Worm (Caenorhabditis elegans): ENCODE measurements around the gene F41E6.8.

F41E6.8 gene

ce11 chrV:8615711-8616110, 14.4 kb upstream of the F41E6.8 start:
- TF ChIP-seq unc-62 (GFP tag; optimal IDR thresholded peaks at IDR 0.05) = no peak

DNA sequence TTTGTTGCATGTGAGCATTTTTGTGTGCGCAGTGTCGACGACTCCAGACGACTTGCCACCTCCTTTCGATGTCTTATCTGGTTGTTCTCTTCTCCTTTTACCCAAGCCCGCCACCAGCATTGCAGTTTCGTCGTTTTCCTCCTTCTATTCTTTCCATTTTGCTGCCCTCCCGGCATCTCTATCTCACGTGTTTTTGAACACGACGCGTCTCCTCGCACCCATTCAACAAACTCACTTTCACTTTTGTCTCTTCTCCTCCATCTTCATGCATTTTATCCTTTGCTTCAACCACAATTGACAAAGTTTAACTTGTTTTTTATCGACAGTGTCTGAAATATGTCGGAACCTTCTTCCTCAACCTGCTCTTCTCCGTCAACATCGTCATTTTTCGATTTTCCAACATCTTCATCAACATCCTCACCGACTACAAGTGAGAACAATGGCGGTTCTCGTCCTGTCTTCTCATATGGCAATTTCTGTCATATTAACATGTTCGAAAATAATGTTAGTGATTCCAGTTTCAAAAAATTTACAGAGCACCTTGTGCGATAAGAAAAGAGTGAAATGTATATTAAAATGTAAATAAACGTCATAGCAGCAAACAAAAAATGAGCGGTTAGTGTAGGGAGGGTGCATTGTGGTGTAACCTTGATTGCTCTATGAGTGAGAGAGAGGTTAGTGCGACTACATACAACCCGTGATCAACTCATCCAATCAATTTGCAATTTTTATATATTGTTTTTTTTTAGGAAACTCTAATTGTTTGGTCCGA, 9.5 kb upstream of the F41E6.8 start, which contains the start of gene fip-4:
TSS of gene fip-4 (minus strand) at position 636 of the 772 bp plus-strand sequence.
- TF ChIP-seq unc-62 (GFP tag; optimal IDR thresholded peaks at IDR 0.05) = no peak

DNA sequence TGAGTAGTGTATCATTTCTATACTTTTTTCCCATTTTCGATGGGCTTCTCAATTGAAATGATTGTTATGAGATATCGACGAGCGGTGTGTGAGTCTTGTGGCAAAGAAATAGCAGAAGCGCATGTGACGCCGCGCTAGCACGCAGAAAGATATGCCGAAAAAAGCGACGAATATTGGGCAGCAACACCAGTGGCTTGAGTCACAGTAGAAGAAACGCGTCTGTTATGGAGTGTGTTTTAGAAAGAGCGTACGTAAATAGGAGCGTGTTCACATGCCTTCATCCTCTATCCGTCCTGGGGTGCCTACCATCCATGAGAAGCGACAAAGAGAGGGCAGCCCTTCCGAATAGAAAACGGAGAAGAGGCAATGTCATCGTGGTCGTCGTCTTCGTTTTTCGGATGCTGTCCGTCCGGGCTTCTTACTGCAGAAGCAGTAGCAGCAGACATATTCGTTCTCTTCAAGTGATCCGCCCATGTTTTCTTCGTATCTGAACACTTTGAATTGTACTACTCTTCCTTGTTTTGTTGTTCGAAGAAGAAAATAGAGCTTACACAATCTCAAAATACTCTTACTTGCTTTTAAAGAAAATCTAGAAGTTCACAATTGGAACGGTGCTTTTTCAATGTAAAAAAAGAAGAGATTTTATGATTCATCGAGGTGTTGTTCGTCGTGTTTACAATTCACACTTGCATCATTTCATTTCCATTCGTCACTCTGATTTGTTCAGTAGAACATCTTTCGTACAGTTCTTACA, 8.6 kb upstream of the F41E6.8 start:
- no peak for TF ChIP-seq unc-62 (GFP tag; optimal IDR thresholded peaks at IDR 0.05)

DNA sequence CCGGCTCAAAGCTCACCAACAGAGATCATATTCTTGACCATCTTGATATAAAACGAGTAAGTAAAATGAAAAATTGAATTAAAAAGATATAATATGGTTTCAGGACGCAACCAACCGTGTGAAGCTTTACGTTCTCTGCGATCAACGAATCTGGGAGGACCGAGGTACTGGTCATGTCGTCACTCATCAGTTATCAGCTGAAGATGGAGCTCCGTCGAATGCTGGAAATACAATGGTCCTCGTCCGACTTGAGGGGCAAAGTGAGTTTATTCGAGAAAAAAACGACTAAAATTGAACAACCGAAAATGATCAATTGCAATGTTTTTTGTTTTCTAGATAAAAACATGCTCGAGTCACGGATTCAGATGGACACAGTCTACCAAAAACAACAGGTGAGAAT, 7.2 kb upstream of the F41E6.8 start:
- no peak for TF ChIP-seq unc-62 (GFP tag; optimal IDR thresholded peaks at IDR 0.05)

- no peak for TF ChIP-seq unc-62 (GFP tag; optimal IDR thresholded peaks at IDR 0.05)
Measured at ce11 chrV:8607353-8607850, 6.1 kb upstream of the F41E6.8 start, which contains the start of gene smk-1. TSS of gene smk-1 (plus strand) at chrV:8607800.

DNA sequence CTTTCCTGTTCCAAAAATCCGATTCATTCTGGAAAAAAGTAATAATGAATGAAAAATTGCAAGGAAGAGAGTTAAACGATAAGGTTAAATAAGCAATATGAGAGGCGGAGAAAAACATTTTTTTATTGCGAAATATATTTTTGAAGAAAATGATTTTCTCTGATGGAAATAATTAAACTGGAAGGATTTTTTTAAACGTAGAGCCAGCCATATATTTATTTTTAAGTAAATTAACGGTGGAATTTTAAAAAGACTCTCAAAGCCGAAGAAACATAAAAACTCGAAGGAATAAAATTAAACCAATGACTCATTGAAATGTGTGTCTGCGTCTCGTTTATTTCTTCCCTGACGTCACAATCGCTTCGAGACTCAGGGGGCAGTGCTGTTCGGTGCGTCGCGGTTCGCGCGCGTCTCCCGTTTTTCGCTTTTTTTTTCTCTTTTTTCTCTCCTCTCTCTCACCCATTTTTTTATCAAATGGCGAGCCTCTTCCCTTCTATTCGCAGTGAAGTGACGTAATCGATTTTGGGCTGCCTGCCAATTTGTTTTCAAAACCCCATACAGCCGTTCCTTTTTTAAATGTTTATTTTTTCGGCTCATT, 4.9 kb upstream of the F41E6.8 start, which contains the start of gene vps-60:
TSS of gene vps-60 (minus strand) at position 30 of the 598 bp plus-strand sequence.
- no peak for TF ChIP-seq unc-62 (GFP tag; optimal IDR thresholded peaks at IDR 0.05)

DNA sequence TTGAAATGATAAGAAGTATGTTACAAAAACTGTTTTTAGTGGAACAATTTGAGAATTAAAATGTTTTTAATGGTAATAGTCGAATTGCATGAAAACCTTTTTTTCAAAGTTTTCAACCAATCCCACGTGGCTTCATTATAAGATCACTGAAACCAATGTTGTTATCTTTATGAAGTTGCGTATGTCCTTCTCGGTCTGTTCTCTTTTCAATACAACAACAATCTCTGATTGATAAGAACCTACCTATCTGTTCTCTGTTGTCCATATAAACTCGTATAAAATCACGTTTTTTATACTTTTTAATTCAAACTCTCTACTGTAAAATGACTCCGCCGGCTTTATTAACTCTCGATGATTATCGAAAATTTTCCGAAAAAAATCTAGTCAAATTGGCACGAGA, 2.0 kb upstream of the F41E6.8 start, which contains the start of gene F41E6.5:
TSS of gene F41E6.5 (plus strand) at position 209 of the 400 bp plus-strand sequence.
- TF ChIP-seq unc-62 (GFP tag; optimal IDR thresholded peaks at IDR 0.05) = no peak

DNA sequence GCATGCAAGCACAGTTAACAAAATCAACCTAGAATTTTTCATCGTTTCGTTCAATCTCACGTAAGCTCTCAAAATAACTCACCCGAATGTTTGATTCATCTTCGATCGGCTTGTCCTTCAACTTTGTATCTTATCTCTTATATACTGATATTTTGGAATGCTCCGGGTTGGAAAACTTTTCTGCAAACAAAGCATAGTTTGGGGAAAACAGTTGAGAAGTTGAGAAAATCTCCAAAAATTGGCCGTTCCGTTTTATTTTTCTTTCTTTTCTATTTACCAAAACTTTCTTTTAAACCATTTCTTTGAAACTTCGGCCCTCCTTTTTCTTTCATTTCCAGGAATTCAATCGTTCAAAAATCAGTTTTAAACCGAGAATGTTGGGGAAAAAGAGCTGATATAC, 1.3 kb upstream of the F41E6.8 start, which contains the start of gene F41E6.15:
TSS of gene F41E6.15 (minus strand) at position 101 of the 400 bp plus-strand sequence.
- TF ChIP-seq unc-62 (GFP tag; optimal IDR thresholded peaks at IDR 0.05) = no peak

ce11 chrV:8599957-8600356, 1.4 kb downstream of the F41E6.8 start:
- no peak for TF ChIP-seq unc-62 (GFP tag; optimal IDR thresholded peaks at IDR 0.05)

- TF ChIP-seq unc-62 (GFP tag; optimal IDR thresholded peaks at IDR 0.05) = no peak
Measured at ce11 chrV:8599192-8599591, 2.1 kb downstream of the F41E6.8 start, which contains the start of gene F41E6.7. TSS of gene F41E6.7 (minus strand) at chrV:8599292.

DNA sequence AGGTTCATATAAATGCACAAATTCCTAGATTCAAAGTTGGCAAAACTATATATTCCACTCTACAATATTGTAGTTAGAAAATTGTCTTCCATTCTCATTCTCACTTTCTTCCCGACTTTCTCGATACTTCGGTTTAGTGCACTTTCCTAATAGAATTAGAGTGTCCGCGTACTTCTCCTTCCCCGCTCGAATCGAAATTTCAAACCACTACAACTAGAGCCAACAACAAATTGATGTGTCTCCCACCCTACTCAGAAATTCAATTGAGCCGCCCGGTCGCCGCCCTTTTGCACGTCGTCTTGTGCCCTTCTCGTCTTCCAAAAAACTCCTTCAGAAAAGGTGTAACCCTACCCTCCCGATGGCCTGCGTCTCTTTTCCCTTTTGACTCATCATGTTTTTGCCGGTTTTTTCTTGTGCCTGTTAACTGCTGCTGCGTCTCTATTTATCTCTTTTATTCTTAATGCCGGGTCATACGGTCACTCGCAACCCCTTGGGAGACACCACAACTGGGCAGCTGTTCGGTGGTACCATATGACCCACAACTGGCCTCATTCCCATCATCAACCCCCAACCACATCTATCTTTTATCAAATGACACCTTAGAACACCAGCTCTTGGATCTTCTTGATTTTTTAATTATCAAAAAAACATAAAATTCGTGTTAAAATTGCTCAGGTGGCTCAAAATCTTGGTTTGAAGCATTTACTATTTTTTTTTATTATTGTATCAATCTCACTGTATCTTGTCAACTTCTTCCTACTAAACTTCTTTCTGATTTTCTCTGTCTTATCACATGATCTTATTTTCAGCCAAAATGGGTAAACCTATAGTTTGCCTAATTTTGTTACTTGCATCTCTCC, 7.0 kb downstream of the F41E6.8 start, which contains the start of gene tag-196:
TSS of gene tag-196 (plus strand) at position 810 of the 860 bp plus-strand sequence.
- no peak for TF ChIP-seq unc-62 (GFP tag; optimal IDR thresholded peaks at IDR 0.05)

DNA sequence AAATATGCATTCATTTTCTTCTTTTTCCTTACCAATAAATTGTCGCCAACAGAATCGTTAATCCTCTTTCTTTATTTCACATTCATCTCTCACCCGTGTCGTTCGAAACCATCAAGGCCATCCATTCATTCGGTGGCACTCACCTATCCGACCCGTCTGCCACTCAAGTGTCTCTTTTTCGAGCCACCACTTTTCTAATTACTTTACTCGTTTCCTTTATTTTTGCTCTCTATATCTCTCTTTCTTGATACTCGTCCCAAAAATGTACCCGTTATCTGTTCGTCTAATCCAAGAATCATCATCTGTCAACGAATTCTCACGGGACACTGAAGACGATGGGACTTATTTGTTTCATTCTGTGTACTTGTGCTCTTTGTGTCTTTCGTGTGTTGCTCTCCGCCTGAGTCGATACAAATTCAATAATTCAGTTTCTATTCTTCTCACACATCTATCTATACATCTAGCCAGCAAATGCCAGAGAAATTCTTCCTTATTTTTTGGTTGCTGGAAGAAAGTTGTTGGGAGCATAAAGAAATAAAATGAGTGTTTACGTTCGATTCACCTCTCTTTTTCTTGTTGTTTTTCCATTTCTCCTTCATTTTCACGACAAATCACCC, 8.5 kb downstream of the F41E6.8 start:
- TF ChIP-seq unc-62 (GFP tag; optimal IDR thresholded peaks at IDR 0.05) = no peak

DNA sequence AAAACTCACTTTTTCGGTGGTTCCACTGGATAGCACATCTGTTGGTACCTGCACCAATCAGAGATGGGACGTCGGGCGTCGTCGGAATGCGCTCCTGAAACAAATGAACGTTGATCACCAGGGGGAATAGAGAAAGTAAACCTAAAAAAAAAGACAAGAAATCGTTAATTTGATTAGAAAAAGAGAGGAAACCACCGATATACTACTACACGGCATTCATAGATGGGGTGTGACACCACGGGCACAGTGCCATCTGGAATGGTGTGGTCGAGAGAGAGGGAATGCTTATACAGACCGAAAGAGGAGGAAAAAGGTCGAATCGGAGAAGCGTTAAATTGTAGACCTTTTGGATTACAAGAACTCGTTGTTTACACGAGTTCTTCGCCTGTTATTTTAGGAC, 13.2 kb downstream of the F41E6.8 start, which contains the start of gene C10B5.3:
TSS of gene C10B5.3 (minus strand) at position 101 of the 400 bp plus-strand sequence.
- no peak for TF ChIP-seq unc-62 (GFP tag; optimal IDR thresholded peaks at IDR 0.05)

ce11 chrV:8586920-8587319, 14.4 kb downstream of the F41E6.8 start:
- no peak for TF ChIP-seq unc-62 (GFP tag; optimal IDR thresholded peaks at IDR 0.05)
